Worm (Caenorhabditis elegans): ENCODE measurements around the gene C41C4.9.

C41C4.9 gene

DNA sequence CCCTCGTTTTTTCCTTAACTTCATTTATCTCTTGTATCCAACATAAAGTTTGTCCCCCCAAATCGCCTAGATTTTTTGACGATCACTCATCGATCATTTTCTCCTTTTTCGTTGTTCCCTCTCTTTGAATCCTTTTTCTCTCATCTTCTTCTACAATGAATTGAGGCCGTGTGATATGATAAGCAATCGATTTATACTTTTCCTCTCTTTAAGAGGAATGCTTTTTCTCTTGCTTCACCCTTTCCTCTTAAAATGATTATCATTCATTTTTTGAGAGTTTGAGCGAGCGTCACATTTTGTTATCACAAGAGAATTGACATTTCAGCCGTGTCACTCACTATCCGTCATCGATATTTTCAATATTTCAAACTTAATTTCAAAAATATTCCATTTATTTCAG is 29.4 kb upstream of the C41C4.9 start, which contains the start of gene K02C4.5:
Gene K02C4.5 (plus strand): TSS at position 395 of the 400 bp plus-strand sequence.
- TF ChIP-seq lin-32 (GFP tag; optimal IDR thresholded peaks at IDR 0.05) = no peak
- no peak for TF ChIP-seq nhr-28 (tag; optimal IDR thresholded peaks at IDR 0.05)
- no peak for TF ChIP-seq nhr-237 (tag; optimal IDR thresholded peaks at IDR 0.05)
- TF ChIP-seq mep-1 (tag; optimal IDR thresholded peaks at IDR 0.05) = no peak

- TF ChIP-seq sptf-1 (tag; optimal IDR thresholded peaks at IDR 0.05) (no peak), mep-1 (tag; optimal IDR thresholded peaks at IDR 0.05) (peak; percentile 60), lsy-2 (tag; optimal IDR thresholded peaks at IDR 0.05) (peak; percentile 63)
Measured at ce11 chrII:8086803-8087202, 20.6 kb upstream of the C41C4.9 start, which contains the start of gene K02C4.3. Gene K02C4.3, minus strand, starts transcription at chrII:8086853.

DNA sequence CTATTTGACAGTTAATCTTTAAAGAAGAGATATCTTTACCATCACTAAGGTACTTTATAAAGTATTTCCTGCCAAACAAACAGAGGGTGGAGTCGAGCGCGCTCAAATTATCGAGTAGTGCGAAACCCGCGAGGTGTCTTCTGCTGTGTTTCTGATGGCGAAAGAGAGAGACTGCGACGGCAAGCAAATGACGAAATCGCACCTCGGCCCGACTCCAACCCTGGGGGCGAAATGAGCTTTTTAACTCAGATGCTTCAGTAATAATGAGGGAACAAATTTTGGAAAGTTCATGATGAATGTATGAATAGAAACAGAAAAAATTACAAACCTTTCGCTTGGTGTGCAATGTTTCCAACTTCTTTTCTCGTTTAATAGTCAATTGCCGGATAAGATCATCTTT is 15.9 kb upstream of the C41C4.9 start:
- peak; percentile 27 for TF ChIP-seq drap-1 (GFP tag; optimal IDR thresholded peaks at IDR 0.05)
- TF ChIP-seq mls-2 (tag; optimal IDR thresholded peaks at IDR 0.05) = no peak
- no peak for TF ChIP-seq sem-2 (GFP tag; optimal IDR thresholded peaks at IDR 0.05)
- TF ChIP-seq unc-39 (tag; optimal IDR thresholded peaks at IDR 0.05) = no peak
- no peak for TF ChIP-seq ceh-43 (GFP tag; optimal IDR thresholded peaks at IDR 0.05)
- TF ChIP-seq mep-1 (tag; optimal IDR thresholded peaks at IDR 0.05) = no peak
- TF ChIP-seq lin-13 (tag; optimal IDR thresholded peaks at IDR 0.05) = no peak
- no peak for TF ChIP-seq pha-4 (tag; optimal IDR thresholded peaks at IDR 0.05)
- no peak for TF ChIP-seq nhr-237 (tag; optimal IDR thresholded peaks at IDR 0.05)
- TF ChIP-seq M03D4.4 (tag; optimal IDR thresholded peaks at IDR 0.05) = no peak
- no peak for TF ChIP-seq blmp-1 (tag; optimal IDR thresholded peaks at IDR 0.05)
- no peak for TF ChIP-seq elt-1 (tag; optimal IDR thresholded peaks at IDR 0.05; ENCODE audit: borderline replicate concordance, insufficient read depth)
- no peak for TF ChIP-seq tbx-8 (GFP tag; optimal IDR thresholded peaks at IDR 0.05)
- TF ChIP-seq elt-3 (tag; optimal IDR thresholded peaks at IDR 0.05) = no peak
- TF ChIP-seq lsy-2 (tag; optimal IDR thresholded peaks at IDR 0.05) = no peak
- peak; percentile 17 for TF ChIP-seq sptf-1 (tag; optimal IDR thresholded peaks at IDR 0.05)
- peak; percentile 37 for TF ChIP-seq ceh-83 (GFP tag; optimal IDR thresholded peaks at IDR 0.05)
- no peak for TF ChIP-seq unc-120 (tag; optimal IDR thresholded peaks at IDR 0.05; ENCODE audit: poor library complexity, severe bottlenecking)
- no peak for TF ChIP-seq snpc-4 (tag; optimal IDR thresholded peaks at IDR 0.05)
- no peak for TF ChIP-seq nhr-28 (tag; optimal IDR thresholded peaks at IDR 0.05)
- TF ChIP-seq hlh-1 (tag; optimal IDR thresholded peaks at IDR 0.05) = no peak
- peak; percentile 25 for TF ChIP-seq ceh-39 (tag; optimal IDR thresholded peaks at IDR 0.05)
- no peak for TF ChIP-seq nhr-12 (tag; optimal IDR thresholded peaks at IDR 0.05)
- TF ChIP-seq ztf-11 (tag; optimal IDR thresholded peaks at IDR 0.05) = no peak
- no peak for TF ChIP-seq unc-62 (GFP tag; optimal IDR thresholded peaks at IDR 0.05)
- TF ChIP-seq cnd-1 (tag; optimal IDR thresholded peaks at IDR 0.05) = no peak
- TF ChIP-seq nhr-76 (tag; optimal IDR thresholded peaks at IDR 0.05) = no peak

DNA sequence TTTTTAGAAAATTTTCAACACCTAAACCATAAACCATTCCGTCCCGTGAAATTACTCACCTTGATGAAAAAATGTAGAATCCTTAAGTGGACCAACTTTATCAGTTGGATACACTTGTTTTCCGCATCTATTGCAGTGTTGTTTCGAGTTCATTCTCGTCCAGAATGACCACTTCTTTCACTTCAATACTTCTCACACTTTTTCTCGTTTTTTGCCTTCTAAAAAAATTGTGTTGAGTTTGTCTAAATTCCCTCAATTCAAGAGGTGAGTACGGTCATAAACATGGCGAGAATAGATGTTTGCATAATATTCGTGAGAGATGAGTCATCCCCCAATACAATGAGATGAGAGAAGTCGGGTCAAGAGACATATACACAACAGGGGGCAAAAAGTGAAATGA is 14.9 kb upstream of the C41C4.9 start, which contains the start of gene ltd-1:
Gene ltd-1 (minus strand): TSS at position 218 of the 400 bp plus-strand sequence.
- TF ChIP-seq nhr-28 (tag; optimal IDR thresholded peaks at IDR 0.05) = no peak
- no peak for TF ChIP-seq drap-1 (GFP tag; optimal IDR thresholded peaks at IDR 0.05)
- TF ChIP-seq nhr-2 (tag; optimal IDR thresholded peaks at IDR 0.05) = no peak
- no peak for TF ChIP-seq cnd-1 (tag; optimal IDR thresholded peaks at IDR 0.05)

DNA sequence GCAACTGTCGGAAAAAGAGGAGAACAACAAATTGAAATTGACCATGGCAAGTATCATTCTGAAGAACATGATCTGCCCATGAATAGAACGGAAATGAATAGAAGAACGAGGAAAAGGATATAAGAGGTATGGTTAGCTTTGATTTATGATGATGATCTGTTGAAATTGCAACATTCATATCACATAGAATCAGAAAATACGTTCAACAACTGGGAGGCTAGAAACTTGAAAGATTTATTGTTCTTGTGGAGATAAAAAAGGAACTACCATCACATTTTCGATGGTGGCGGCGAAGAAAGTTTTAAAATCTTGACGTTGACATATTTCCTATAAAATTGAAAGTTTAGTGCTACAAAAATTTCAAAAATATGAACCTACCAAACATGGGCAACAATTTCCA is 14.2 kb upstream of the C41C4.9 start:
- no peak for TF ChIP-seq nhr-28 (tag; optimal IDR thresholded peaks at IDR 0.05)
- no peak for TF ChIP-seq lsy-2 (tag; optimal IDR thresholded peaks at IDR 0.05)
- TF ChIP-seq unc-62 (GFP tag; optimal IDR thresholded peaks at IDR 0.05) = no peak
- TF ChIP-seq cnd-1 (tag; optimal IDR thresholded peaks at IDR 0.05) = no peak

DNA sequence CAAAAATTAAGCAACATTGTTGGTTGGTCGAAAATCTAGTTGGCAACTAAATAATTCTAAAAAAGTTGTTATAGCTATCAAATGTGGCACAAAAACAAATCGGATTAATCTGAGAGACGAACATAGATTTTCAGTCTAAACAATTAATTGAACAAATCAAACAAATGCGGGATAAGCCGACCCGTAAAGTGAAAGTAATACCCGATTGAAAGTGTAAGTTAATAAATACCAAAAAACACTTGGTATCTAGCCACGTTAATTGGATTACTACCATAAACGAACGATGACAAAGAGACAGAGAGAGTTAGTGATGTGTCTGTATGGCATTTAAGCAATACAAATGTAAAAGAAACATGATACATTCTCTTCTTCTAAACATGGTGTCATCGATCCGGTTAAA is 13.5 kb upstream of the C41C4.9 start:
- TF ChIP-seq nhr-76 (tag; optimal IDR thresholded peaks at IDR 0.05) = no peak
- TF ChIP-seq mls-2 (tag; optimal IDR thresholded peaks at IDR 0.05) = no peak
- TF ChIP-seq sem-2 (GFP tag; optimal IDR thresholded peaks at IDR 0.05) = no peak
- peak; percentile 12 for TF ChIP-seq blmp-1 (tag; optimal IDR thresholded peaks at IDR 0.05)

All from whole organism, mixed stage, embryonic.